Fruit fly (Drosophila melanogaster): ENCODE results near the gene RpS27A.

Gene RpS27A

dm6 chr2L:10428528-10428927 lies 20.4 kb downstream of the RpS27A start, which contains the start of gene CG5188 (continued):
- TF ChIP-seq ind (GFP tag; optimal IDR thresholded peaks at IDR 0.05) (peak; percentile 33), CG1602 (GFP tag; optimal IDR thresholded peaks at IDR 0.05) (peak; percentile 45), oc (tag; optimal IDR thresholded peaks at IDR 0.05) (peak; percentile 14), pzg (GFP tag; optimal IDR thresholded peaks at IDR 0.05) (peak; percentile 40), CG8388 (GFP tag; optimal IDR thresholded peaks at IDR 0.05) (peak; percentile 99), lmd (GFP tag; IDR thresholded peaks at IDR 0.05) (peak; percentile 14; the same call in 1 of the 2 replicates), tin (GFP tag; optimal IDR thresholded peaks at IDR 0.05) (peak; percentile 56), Pdp1 (GFP tag; optimal IDR thresholded peaks at IDR 0.05) (peak in 1 of 2 experiments; percentile 98), mam (GFP tag; optimal IDR thresholded peaks at IDR 0.05) (peak; percentile 44), tll (GFP tag; optimal IDR thresholded peaks at IDR 0.05) (no peak), Fer3 (tag; optimal IDR thresholded peaks at IDR 0.05) (peak; percentile 53), Hr3 (GFP tag; optimal IDR thresholded peaks at IDR 0.05) (peak; percentile 9), CG9932 (GFP tag; IDR thresholded peaks at IDR 0.05) (peak; percentile 62; the same call in 1 of the 2 replicates), nerfin-1 (tag; optimal IDR thresholded peaks at IDR 0.05) (peak; percentile 48), CG2712 (tag; optimal IDR thresholded peaks at IDR 0.05) (peak; percentile 65), Mrtf (GFP tag; IDR thresholded peaks at IDR 0.05) (no peak), CG17612 (GFP tag; IDR thresholded peaks at IDR 0.05) (no peak), ssp (GFP tag; IDR thresholded peaks at IDR 0.05) (peak; percentile 60), CG31224 (GFP tag; IDR thresholded peaks at IDR 0.05) (0 out of 2 replicates have a peak, but pooled peaks have one; percentile 27), CG15696 (tag; optimal IDR thresholded peaks at IDR 0.05) (peak; percentile 17), ci (GFP tag; IDR thresholded peaks at IDR 0.05) (peak; percentile 73; the same call in 2 of the 3 replicates), CG7556 (GFP tag; optimal IDR thresholded peaks at IDR 0.05) (peak; percentile 60), gfzf (GFP tag; optimal IDR thresholded peaks at IDR 0.05) (peak; percentile 54), CG4820 (GFP tag; optimal IDR thresholded peaks at IDR 0.05) (peak; percentile 31), CG18619 (GFP tag; optimal IDR thresholded peaks at IDR 0.05) (peak; percentile 16), ken (GFP tag; IDR thresholded peaks at IDR 0.05) (peak; percentile 27; the same call in 1 of the 3 replicates), CG12659 (GFP tag; optimal IDR thresholded peaks at IDR 0.05) (peak; percentile 50), CG17361 (GFP tag; IDR thresholded peaks at IDR 0.05) (peak; percentile 69; the same call in 2 of the 3 replicates), CG1647 (GFP tag; optimal IDR thresholded peaks at IDR 0.05) (peak; percentile 21), CHES-1-like (GFP tag; optimal IDR thresholded peaks at IDR 0.05) (peak; percentile 20), bcd (GFP tag; optimal IDR thresholded peaks at IDR 0.05) (no peak), Lim3 (GFP tag; IDR thresholded peaks at IDR 0.05) (no peak), Atf6 (GFP tag; IDR thresholded peaks at IDR 0.05) (peak; percentile 41; the same call in 1 of the 2 replicates), MBD-R2 (GFP tag; IDR thresholded peaks at IDR 0.05) (peak; percentile 75; the same call in 1 of the 2 replicates), crp (GFP tag; optimal IDR thresholded peaks at IDR 0.05) (peak in 1 of 2 experiments; percentile 5), Dbx (GFP tag; IDR thresholded peaks at IDR 0.05) (peak; percentile 66; the same call in 1 of the 3 replicates), phol (tag; optimal IDR thresholded peaks at IDR 0.05) (peak; percentile 55), knrl (GFP tag; IDR thresholded peaks at IDR 0.05; ENCODE audit: partially characterized antibody) (peak; percentile 20; the same call in 1 of the 3 replicates), CG6689 (GFP tag; IDR thresholded peaks at IDR 0.05) (peak; percentile 51), B-H2 (GFP tag; optimal IDR thresholded peaks at IDR 0.05) (peak; percentile 1), lilli (GFP tag; optimal IDR thresholded peaks at IDR 0.05) (peak; percentile 48), CG2116 (GFP tag; optimal IDR thresholded peaks at IDR 0.05) (peak; percentile 23), nmo (GFP tag; optimal IDR thresholded peaks at IDR 0.05) (peak; percentile 57), dmrt11E (tag; optimal IDR thresholded peaks at IDR 0.05) (peak; percentile 42), CG14050 (GFP tag; IDR thresholded peaks at IDR 0.05) (no peak), CG17912 (GFP tag; optimal IDR thresholded peaks at IDR 0.05) (no peak), caup (GFP tag; optimal IDR thresholded peaks at IDR 0.05; ENCODE audit: severe bottlenecking) (peak; percentile 47), Dek (tag; optimal IDR thresholded peaks at IDR 0.05) (peak; percentile 54), CG10274 (GFP tag; optimal IDR thresholded peaks at IDR 0.05) (no peak)
